Worm (Caenorhabditis elegans) whole organism, early embryonic: ENCODE data around the gene F07H5.7.

Experiments used
- ama-1 ChIP-seq: fragments of 150-350 bp; optimal IDR thresholded peaks from 2 replicates; lab custom pipeline; 2014
- flt-1 ChIP-seq: fragments of 200-800 bp; sonication (Bioruptor generic); IDR thresholded peaks from 2 replicates; pipeline ENCODE4 v1.3.6; 2022; ENCODE audit warnings: missing genetic modification characterization, missing compliant biosample characterization
- hmg-4 ChIP-seq: fragments of 200-800 bp; sonication (Bioruptor generic); optimal IDR thresholded peaks from 2 replicates; lab custom pipeline; 2018; ENCODE audit warnings: mild to moderate bottlenecking, missing genetic modification characterization, missing compliant biosample characterization
- hnd-1 ChIP-seq: sonication (generic microtip); optimal IDR thresholded peaks from 2 replicates; lab custom pipeline; 2016; ENCODE audit warnings: missing genetic modification characterization, missing compliant biosample characterization
- tbx-11 ChIP-seq: fragments of 200-800 bp; sonication (Bioruptor generic); IDR thresholded peaks from 2 replicates; pipeline ENCODE4 v1.3.6; 2022; ENCODE audit warnings: missing genetic modification characterization, missing compliant biosample characterization
- tbx-37 ChIP-seq: fragments of 200-800 bp; sonication (Bioruptor generic); conservative IDR thresholded peaks from 2 replicates; pipeline ENCODE4 v1.3.6; 2022; ENCODE audit warnings: missing genetic modification reagents, missing genetic modification characterization, missing compliant biosample characterization

DNA sequence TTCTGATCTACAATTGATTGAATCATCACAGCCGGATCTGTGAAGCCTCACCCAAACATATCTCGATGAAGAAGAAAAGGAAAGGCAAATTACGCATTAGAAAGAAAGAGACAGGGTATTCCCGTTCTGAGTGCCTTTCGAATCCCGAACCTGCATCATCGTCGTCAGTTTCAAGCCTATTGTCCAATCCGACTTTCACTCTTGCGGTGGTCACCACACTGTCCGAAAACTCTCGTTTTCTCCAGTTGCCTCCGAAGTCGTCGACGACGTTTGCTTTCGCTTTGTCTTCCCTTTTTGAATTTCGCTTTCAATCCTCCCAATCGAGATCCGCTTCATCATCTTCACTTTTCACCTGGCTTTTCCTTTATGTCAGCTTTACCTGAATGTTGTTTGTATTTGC is 44.9 kb downstream of the F07H5.7 start:
- TF ChIP-seq tbx-37 (GFP tag; lab: Robert Waterston, UW): no peak
- TF ChIP-seq flt-1 (GFP tag; lab: Robert Waterston, UW): no peak
- TF ChIP-seq hnd-1 (tag; lab: Kevin White, UChicago): no peak
- TF ChIP-seq ama-1 (lab: Kevin White, UChicago): no peak
- TF ChIP-seq hmg-4 (GFP tag; lab: Kevin White, UChicago): no peak
- TF ChIP-seq tbx-11 (GFP tag; lab: Robert Waterston, UW): no peak
